Worm (Caenorhabditis elegans) whole organism, L4 larva: ENCODE data around the gene cyn-1.

ENCODE experiments used
- F49E8.2 ChIP-seq: sonication (generic microtip); optimal IDR thresholded peaks from 2 replicates; lab custom pipeline; 2016; ENCODE audit warnings: missing compliant biosample characterization, mild to moderate bottlenecking, missing genetic modification characterization, borderline replicate concordance
- ama-1 ChIP-seq: fragments of 150-350 bp; optimal IDR thresholded peaks from 2 replicates; lab custom pipeline; 2014; ENCODE audit warnings: inconsistent platforms, mixed read lengths
- fkh-10 ChIP-seq: fragments of 150-350 bp; optimal IDR thresholded peaks from 2 replicates; lab custom pipeline; 2014; ENCODE audit warnings: missing biosample characterization, missing genetic modification reagents, missing genetic modification characterization
- lin-39 ChIP-seq: fragments of 150-350 bp; optimal IDR thresholded peaks from 2 replicates; lab custom pipeline; 2014; ENCODE audit warnings: missing biosample characterization, missing genetic modification reagents, missing genetic modification characterization
- lsy-2 ChIP-seq, 2 experiments: fragments of 150-350 bp in 1 of 2; sonication (generic microtip) in 1 of 2; optimal IDR thresholded peaks; 2 replicates each; lab custom pipeline; 2014 to 2017; ENCODE audit warnings: missing biosample characterization in 2 of 2, missing genetic modification characterization in 2 of 2
- mdl-1 ChIP-seq, 2 experiments: fragments of 150-350 bp in 1 of 2; sonication (generic microtip) in 1 of 2; optimal IDR thresholded peaks; 2 replicates each; lab custom pipeline; 2014 to 2017; ENCODE audit warnings: missing biosample characterization in 2 of 2, missing genetic modification characterization in 2 of 2
- mxl-2 ChIP-seq: fragments of 200-800 bp; sonication (Bioruptor generic); conservative IDR thresholded peaks from 2 replicates; pipeline ENCODE4 v1.3.6; 2022; ENCODE audit warnings: missing genetic modification reagents, missing genetic modification characterization, missing compliant biosample characterization
- nhr-76 ChIP-seq: fragments of 150-350 bp; optimal IDR thresholded peaks from 2 replicates; lab custom pipeline; 2014; ENCODE audit warnings: missing biosample characterization, missing genetic modification characterization
- pha-4 ChIP-seq, 2 experiments: fragments of 150-350 bp in 1 of 2; fragments of 200-800 bp in 1 of 2; sonication (Bioruptor generic) in 1 of 2; IDR thresholded peaks in 1 of 2; optimal IDR thresholded peaks in 1 of 2; 2 replicates each; pipeline versions ENCODE4 v1.3.6 to Lab custom; 2014 to 2022; ENCODE audit warnings: missing genetic modification characterization in 2 of 2, missing genetic modification reagents in 2 of 2, missing biosample characterization in 1 of 2, missing compliant biosample characterization in 1 of 2
- snpc-1.2 ChIP-seq: fragments of 200-800 bp; sonication (Bioruptor generic); IDR thresholded peaks from 2 replicates; pipeline ENCODE4 v1.3.6; 2022; ENCODE audit warnings: missing genetic modification reagents, missing genetic modification characterization, missing compliant biosample characterization
- snpc-4 ChIP-seq: fragments of 150-350 bp; optimal IDR thresholded peaks from 2 replicates; lab custom pipeline; 2014; ENCODE audit warnings: missing biosample characterization, missing genetic modification characterization

DNA sequence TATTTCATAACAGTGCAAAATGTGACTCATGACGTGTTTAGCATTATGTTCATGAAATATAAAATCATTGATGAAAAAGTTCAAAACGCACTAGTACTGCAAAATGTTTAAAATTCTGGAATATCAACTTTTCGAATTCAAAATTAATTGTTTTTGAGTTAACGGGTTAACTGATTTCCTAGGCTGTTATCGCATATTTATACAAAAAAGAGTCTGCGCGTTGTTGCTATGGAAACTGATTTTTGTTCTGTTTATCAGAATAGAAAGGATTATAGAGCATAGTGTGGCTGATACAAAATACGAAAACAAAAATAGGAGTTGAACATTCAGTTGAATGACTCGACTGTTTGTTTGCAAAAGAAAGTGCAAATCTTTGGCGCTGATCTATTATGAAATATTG, 38.3 kb upstream of the cyn-1 start:
- TF ChIP-seq snpc-1.2 (GFP tag; lab: Robert Waterston, UW) = no peak
- no peak for TF ChIP-seq F49E8.2 (tag; lab: Kevin White, UChicago)
- TF ChIP-seq lin-39 = no peak
- no peak for TF ChIP-seq nhr-76
- no peak for TF ChIP-seq lsy-2 (tag; optimal IDR thresholded peaks at IDR 0.05; lab: Kevin White, UChicago)
- TF ChIP-seq fkh-10 = no peak
- no peak for TF ChIP-seq mxl-2
- TF ChIP-seq pha-4 (GFP tag; IDR thresholded peaks at IDR 0.05; lab: Robert Waterston, UW) = no peak
- no peak for TF ChIP-seq pha-4 (tag; optimal IDR thresholded peaks at IDR 0.05; lab: Kevin White, UChicago)
- TF ChIP-seq mdl-1 (tag; optimal IDR thresholded peaks at IDR 0.05; lab: Kevin White, UChicago) = no peak
- no peak for TF ChIP-seq snpc-4 (tag; lab: Kevin White, UChicago)
- TF ChIP-seq ama-1 = no peak
